Fruit fly (Drosophila melanogaster): ENCODE results near the gene Miox.

- TF ChIP-seq CG8478 (optimal IDR thresholded peaks at IDR 0.05): no peak
- TF ChIP-seq CTCF (optimal IDR thresholded peaks at IDR 0.05): no peak
Measured at dm6 chr3L:12175382-12175781, 9.4 kb upstream of the Miox start, which contains the start of gene Rh7.
